Worm (Caenorhabditis elegans) whole organism, midembryonic: Measurements from ENCODE around the gene tmc-2.

Experiments
- cog-1 ChIP-seq: sonication (generic microtip); optimal IDR thresholded peaks from 2 replicates; lab custom pipeline; 2016; ENCODE audit warnings: missing genetic modification characterization, missing compliant biosample characterization
- klf-2 ChIP-seq: fragments of 200-800 bp; sonication (Bioruptor generic); conservative IDR thresholded peaks from 2 replicates; pipeline ENCODE4 v1.3.6; 2022; ENCODE audit warnings: missing genetic modification reagents, missing genetic modification characterization, missing compliant biosample characterization
- med-1 ChIP-seq: sonication (generic microtip); optimal IDR thresholded peaks from 2 replicates; lab custom pipeline; 2017; ENCODE audit warnings: missing genetic modification characterization, mild to moderate bottlenecking, missing compliant biosample characterization, antibody characterized with exemption, missing genetic modification reagents; ENCODE audit not compliant: insufficient read depth

DNA sequence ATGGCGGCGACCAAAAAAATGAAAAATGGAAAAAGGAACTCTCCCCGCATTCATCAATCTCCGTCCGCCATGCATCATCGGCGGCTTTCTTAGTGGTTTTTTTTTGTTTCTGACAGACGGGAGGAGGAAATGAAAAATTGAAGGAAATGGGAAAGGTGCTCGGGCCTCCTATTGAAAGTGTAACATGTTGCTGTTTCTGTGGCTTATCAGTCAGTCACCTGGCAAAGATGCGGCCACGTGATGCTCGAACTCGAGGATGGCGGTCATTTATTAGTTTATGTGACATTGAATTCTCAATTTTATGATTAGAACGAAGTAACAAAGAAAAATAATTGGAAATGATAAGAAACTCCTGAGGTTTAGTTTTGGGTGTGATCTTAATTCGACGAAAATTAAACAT lies 38.9 kb upstream of the tmc-2 start:
- TF ChIP-seq klf-2 (GFP tag; lab: Robert Waterston, UW) (no peak), med-1 (GFP tag; lab: Kevin White, UChicago) (no peak), cog-1 (tag; lab: Kevin White, UChicago) (no peak)
